Worm (Caenorhabditis elegans) whole organism, midembryonic: ENCODE data around the gene Y54G9A.9.

Source experiments
- T22C8.4 ChIP-seq: fragments of 200-800 bp; sonication (Bioruptor generic); IDR thresholded peaks from 2 replicates; pipeline ENCODE4 v1.3.6; 2022; ENCODE audit warnings: missing genetic modification characterization, missing compliant biosample characterization
- flt-1 ChIP-seq: fragments of 200-800 bp; sonication (Bioruptor generic); IDR thresholded peaks from 2 replicates; pipeline ENCODE4 v1.3.6; 2022; ENCODE audit warnings: missing genetic modification characterization, missing compliant biosample characterization
- klf-2 ChIP-seq: fragments of 200-800 bp; sonication (Bioruptor generic); conservative IDR thresholded peaks from 2 replicates; pipeline ENCODE4 v1.3.6; 2022; ENCODE audit warnings: missing genetic modification reagents, missing genetic modification characterization, missing compliant biosample characterization
- tab-1 ChIP-seq: fragments of 200-800 bp; sonication (Bioruptor generic); IDR thresholded peaks from 2 replicates; pipeline ENCODE4 v1.3.6; 2022; ENCODE audit warnings: missing genetic modification characterization, missing compliant biosample characterization
- ztf-23 ChIP-seq: fragments of 200-800 bp; sonication (Bioruptor generic); IDR thresholded peaks from 2 replicates; pipeline ENCODE4 v1.3.6; 2022; ENCODE audit warnings: missing genetic modification reagents, missing genetic modification characterization, missing compliant biosample characterization
- ztf-29 ChIP-seq: fragments of 200-800 bp; sonication (Bioruptor generic); IDR thresholded peaks from 2 replicates; pipeline ENCODE4 v1.3.6; 2022; ENCODE audit warnings: missing genetic modification reagents, missing genetic modification characterization, missing compliant biosample characterization

ce11 chrII:13711493-13712055 is 17.9 kb upstream of the Y54G9A.9 start:
- no peak for TF ChIP-seq flt-1 (GFP tag; lab: Robert Waterston, UW)
- no peak for TF ChIP-seq klf-2 (GFP tag; lab: Robert Waterston, UW)
- TF ChIP-seq T22C8.4 (GFP tag; lab: Robert Waterston, UW) = no peak
- TF ChIP-seq tab-1 = no peak
- no peak for TF ChIP-seq ztf-29 (GFP tag; lab: Robert Waterston, UW)
- TF ChIP-seq ztf-23 (GFP tag; lab: Robert Waterston, UW) = no peak
